Worm (Caenorhabditis elegans) whole organism, young adult: Measurements from ENCODE around the gene valv-1.
"Not testable (repeated sequence)": the region's sequence is repeated elsewhere in the genome, so short reads cannot be mapped to it uniquely, and the experiment has no call there.

ENCODE experiments used
- C17E4.6 ChIP-seq: fragments of 200-800 bp; sonication (Bioruptor generic); IDR thresholded peaks from 2 replicates; pipeline ENCODE4 v1.3.6; 2022; ENCODE audit warnings: missing genetic modification reagents, missing genetic modification characterization, missing compliant biosample characterization
- F10E7.11 ChIP-seq: sonication (generic microtip); optimal IDR thresholded peaks from 2 replicates; lab custom pipeline; 2017; ENCODE audit warnings: mild to moderate bottlenecking, missing genetic modification characterization, moderate library complexity, missing compliant biosample characterization
- F22D6.2 ChIP-seq: sonication (generic microtip); optimal IDR thresholded peaks from 2 replicates; lab custom pipeline; 2016; ENCODE audit warnings: mild to moderate bottlenecking, missing genetic modification characterization, missing compliant biosample characterization
- F33H1.4 ChIP-seq: fragments of 200-800 bp; sonication (Bioruptor generic); IDR thresholded peaks from 2 replicates; pipeline ENCODE4 v1.3.6; 2022; ENCODE audit warnings: missing genetic modification reagents, missing genetic modification characterization, missing compliant biosample characterization
- F49E8.2 ChIP-seq: sonication (generic microtip); optimal IDR thresholded peaks from 3 replicates; lab custom pipeline; 2017; ENCODE audit warnings: missing genetic modification characterization, mild to moderate bottlenecking, missing compliant biosample characterization, antibody characterized with exemption, moderate library complexity; ENCODE audit not compliant: insufficient read depth
- Y67H2A.10 ChIP-seq: fragments of 200-800 bp; sonication (Bioruptor generic); conservative IDR thresholded peaks from 2 replicates; pipeline ENCODE4 v1.3.6; 2022; ENCODE audit warnings: missing genetic modification reagents, missing genetic modification characterization, missing compliant biosample characterization
- Y79H2A.3 ChIP-seq: fragments of 200-800 bp; sonication (Bioruptor generic); conservative IDR thresholded peaks from 2 replicates; pipeline ENCODE4 v1.3.6; 2022; ENCODE audit warnings: missing genetic modification reagents, missing genetic modification characterization, missing compliant biosample characterization
- Y95B8A.8 ChIP-seq: fragments of 200-800 bp; sonication (Bioruptor generic); IDR thresholded peaks from 2 replicates; pipeline ENCODE4 v1.3.6; 2022; ENCODE audit warnings: missing genetic modification reagents, missing genetic modification characterization, missing compliant biosample characterization
- ama-1 ChIP-seq, 3 experiments: fragments of 150-350 bp in 1 of 3; sonication (generic microtip) in 2 of 3; optimal IDR thresholded peaks; 2 replicates each; lab custom pipeline; 2014 to 2018; ENCODE audit warnings: missing biosample characterization in 2 of 3, missing genetic modification characterization in 2 of 3, missing genetic modification reagents in 2 of 3
- atf-7 ChIP-seq: sonication (generic microtip); optimal IDR thresholded peaks from 2 replicates; lab custom pipeline; 2017; ENCODE audit warnings: mild to moderate bottlenecking, missing genetic modification characterization, missing compliant biosample characterization
- attf-6 ChIP-seq: fragments of 200-800 bp; sonication (Bioruptor generic); IDR thresholded peaks from 2 replicates; pipeline ENCODE4 v1.3.6; 2022; ENCODE audit warnings: missing genetic modification reagents, missing genetic modification characterization, missing compliant biosample characterization
- bed-2 ChIP-seq: fragments of 200-800 bp; sonication (Bioruptor generic); IDR thresholded peaks from 2 replicates; pipeline ENCODE4 v1.3.6; 2022; ENCODE audit warnings: missing genetic modification reagents, missing genetic modification characterization, missing compliant biosample characterization
- cebp-1 ChIP-seq, 2 experiments: fragments of 200-800 bp in 1 of 2; sonication (Bioruptor generic) in 1 of 2; sonication (generic microtip) in 1 of 2; IDR thresholded peaks in 1 of 2; optimal IDR thresholded peaks in 1 of 2; 2 replicates each; pipeline versions ENCODE4 v1.3.6 to Lab custom; 2017 to 2022; ENCODE audit warnings: missing compliant biosample characterization in 2 of 2, missing genetic modification characterization in 2 of 2, mild to moderate bottlenecking in 1 of 2, missing genetic modification reagents in 1 of 2, moderate library complexity in 1 of 2
- ceh-100 ChIP-seq: fragments of 200-800 bp; sonication (Bioruptor generic); IDR thresholded peaks from 2 replicates; pipeline ENCODE4 v1.3.6; 2022; ENCODE audit warnings: missing genetic modification reagents, missing genetic modification characterization, missing compliant biosample characterization
- ceh-79 ChIP-seq: sonication (generic microtip); optimal IDR thresholded peaks from 2 replicates; lab custom pipeline; 2017; ENCODE audit warnings: mild to moderate bottlenecking, missing genetic modification characterization, missing compliant biosample characterization
- dpff-1 ChIP-seq: sonication (generic microtip); optimal IDR thresholded peaks from 2 replicates; lab custom pipeline; 2017; ENCODE audit warnings: mild to moderate bottlenecking, missing genetic modification characterization, missing compliant biosample characterization
- dpl-1 ChIP-seq: fragments of 150-350 bp; optimal IDR thresholded peaks from 2 replicates; lab custom pipeline; 2014; ENCODE audit warnings: missing biosample characterization, missing genetic modification reagents, missing genetic modification characterization
- egl-44 ChIP-seq: fragments of 200-800 bp; sonication (Bioruptor generic); IDR thresholded peaks from 2 replicates; pipeline ENCODE4 v1.3.6; 2022; ENCODE audit warnings: missing genetic modification reagents, missing genetic modification characterization, missing compliant biosample characterization
- egrh-3 ChIP-seq: fragments of 200-800 bp; sonication (Bioruptor generic); IDR thresholded peaks from 2 replicates; pipeline ENCODE4 v1.3.6; 2022; ENCODE audit warnings: missing genetic modification reagents, missing genetic modification characterization, missing compliant biosample characterization
- him-1 ChIP-seq: sonication (generic microtip); optimal IDR thresholded peaks from 2 replicates; lab custom pipeline; 2016; ENCODE audit warnings: missing genotype, missing genetic modification reagents, missing genetic modification characterization, missing compliant biosample characterization
- hlh-26 ChIP-seq: fragments of 200-800 bp; sonication (Bioruptor generic); conservative IDR thresholded peaks from 2 replicates; pipeline ENCODE4 v1.3.6; 2022; ENCODE audit warnings: missing genetic modification reagents, missing genetic modification characterization, missing compliant biosample characterization
- hrde-1 ChIP-seq: sonication (generic microtip); optimal IDR thresholded peaks from 2 replicates; lab custom pipeline; 2016; ENCODE audit warnings: missing genetic modification characterization, mild to moderate bottlenecking, missing compliant biosample characterization, moderate library complexity, missing genotype, missing genetic modification reagents, borderline replicate concordance
- let-607 ChIP-seq, 2 experiments: fragments of 200-800 bp in 1 of 2; sonication (Bioruptor generic) in 1 of 2; sonication (generic microtip) in 1 of 2; optimal IDR thresholded peaks; 2 replicates each; lab custom pipeline; 2016 to 2018; ENCODE audit warnings: mild to moderate bottlenecking in 2 of 2, missing compliant biosample characterization in 2 of 2, missing genetic modification characterization in 2 of 2, moderate library complexity in 2 of 2, missing genotype in 1 of 2
- lin-26 ChIP-seq: fragments of 200-800 bp; sonication (Bioruptor generic); IDR thresholded peaks from 2 replicates; pipeline ENCODE4 v1.3.6; 2022; ENCODE audit warnings: missing genetic modification reagents, missing genetic modification characterization, missing compliant biosample characterization
- lin-40 ChIP-seq: sonication (generic microtip); optimal IDR thresholded peaks from 2 replicates; lab custom pipeline; 2016; ENCODE audit warnings: missing genetic modification characterization, mild to moderate bottlenecking, missing compliant biosample characterization, missing genotype, missing genetic modification reagents
- lsy-27 ChIP-seq: sonication (generic microtip); optimal IDR thresholded peaks from 2 replicates; lab custom pipeline; 2017; ENCODE audit warnings: missing genetic modification characterization, mild to moderate bottlenecking, missing compliant biosample characterization, antibody characterized with exemption, missing genotype, borderline replicate concordance; ENCODE audit not compliant: insufficient read depth
- nfya-1 ChIP-seq: sonication (generic microtip); optimal IDR thresholded peaks from 2 replicates; lab custom pipeline; 2017; ENCODE audit warnings: antibody characterized with exemption, missing compliant biosample characterization, missing genetic modification characterization, borderline replicate concordance; ENCODE audit not compliant: insufficient read depth
- nhr-80 ChIP-seq: sonication (generic microtip); optimal IDR thresholded peaks from 2 replicates; lab custom pipeline; 2016; ENCODE audit warnings: missing genetic modification characterization, missing compliant biosample characterization
- rcor-1 ChIP-seq: fragments of 200-800 bp; sonication (Bioruptor generic); IDR thresholded peaks from 2 replicates; pipeline ENCODE4 v1.3.6; 2022; ENCODE audit warnings: missing genetic modification reagents, missing genetic modification characterization, missing compliant biosample characterization
- rec-8 ChIP-seq, 2 experiments: sonication (generic microtip); optimal IDR thresholded peaks; 2 replicates each; lab custom pipeline; 2016; ENCODE audit warnings: mild to moderate bottlenecking in 2 of 2, missing genetic modification characterization in 2 of 2, missing genetic modification reagents in 2 of 2, missing genotype in 2 of 2, missing biosample characterization in 1 of 2, missing compliant biosample characterization in 1 of 2, moderate library complexity in 1 of 2
- rpc-1 ChIP-seq, 2 experiments: fragments of 150-350 bp in 1 of 2; sonication (generic microtip) in 1 of 2; optimal IDR thresholded peaks; 2 replicates each; lab custom pipeline; 2014 to 2018; ENCODE audit warnings: missing biosample characterization in 1 of 2, missing genetic modification characterization in 1 of 2, missing genetic modification reagents in 1 of 2, missing genotype in 1 of 2
- sea-2 ChIP-seq: fragments of 200-800 bp; sonication (Bioruptor generic); IDR thresholded peaks from 2 replicates; pipeline ENCODE4 v1.3.6; 2022; ENCODE audit warnings: missing genetic modification characterization, missing compliant biosample characterization
- snpc-1.1 ChIP-seq: sonication (generic microtip); optimal IDR thresholded peaks from 2 replicates; lab custom pipeline; 2017; ENCODE audit warnings: missing genetic modification characterization, mild to moderate bottlenecking, missing compliant biosample characterization, antibody characterized with exemption, moderate library complexity, missing genotype, missing genetic modification reagents; ENCODE audit not compliant: insufficient read depth
- snpc-1.3 ChIP-seq: sonication (generic microtip); optimal IDR thresholded peaks from 2 replicates; lab custom pipeline; 2017; ENCODE audit warnings: missing genetic modification characterization, mild to moderate bottlenecking, missing compliant biosample characterization, antibody characterized with exemption, moderate library complexity, missing genotype, missing genetic modification reagents; ENCODE audit not compliant: insufficient read depth
- snpc-4 ChIP-seq, 5 experiments: fragments of 150-350 bp in 1 of 5; sonication (generic microtip) in 4 of 5; optimal IDR thresholded peaks; 2 replicates each; lab custom pipeline; 2014 to 2018; ENCODE audit warnings: missing genetic modification characterization in 5 of 5, missing biosample characterization in 3 of 5, antibody characterized with exemption in 2 of 5, mild to moderate bottlenecking in 2 of 5, missing compliant biosample characterization in 2 of 5, missing genotype in 2 of 5, moderate library complexity in 2 of 5, missing genetic modification reagents in 1 of 5
- tbp1 ChIP-seq: fragments of 200-800 bp; sonication (Bioruptor generic); optimal IDR thresholded peaks from 2 replicates; lab custom pipeline; 2018; ENCODE audit warnings: mild to moderate bottlenecking, missing genetic modification characterization, missing compliant biosample characterization
- unc-130 ChIP-seq: sonication (generic microtip); optimal IDR thresholded peaks from 2 replicates; lab custom pipeline; 2016; ENCODE audit warnings: missing genetic modification reagents, missing genetic modification characterization, missing compliant biosample characterization
- xnd-1 ChIP-seq: sonication (generic microtip); optimal IDR thresholded peaks from 2 replicates; lab custom pipeline; 2016; ENCODE audit warnings: missing genotype, missing genetic modification reagents, missing genetic modification characterization, missing compliant biosample characterization
- zfh-2 ChIP-seq: fragments of 200-800 bp; sonication (Bioruptor generic); conservative IDR thresholded peaks from 2 replicates; pipeline ENCODE4 v1.3.6; 2022; ENCODE audit warnings: missing genetic modification reagents, missing genetic modification characterization, missing compliant biosample characterization
- ztf-25 ChIP-seq: fragments of 200-800 bp; sonication (Bioruptor generic); IDR thresholded peaks from 2 replicates; pipeline ENCODE4 v1.3.6; 2022; ENCODE audit warnings: missing genetic modification reagents, missing genetic modification characterization, missing compliant biosample characterization

valv-1 gene

DNA sequence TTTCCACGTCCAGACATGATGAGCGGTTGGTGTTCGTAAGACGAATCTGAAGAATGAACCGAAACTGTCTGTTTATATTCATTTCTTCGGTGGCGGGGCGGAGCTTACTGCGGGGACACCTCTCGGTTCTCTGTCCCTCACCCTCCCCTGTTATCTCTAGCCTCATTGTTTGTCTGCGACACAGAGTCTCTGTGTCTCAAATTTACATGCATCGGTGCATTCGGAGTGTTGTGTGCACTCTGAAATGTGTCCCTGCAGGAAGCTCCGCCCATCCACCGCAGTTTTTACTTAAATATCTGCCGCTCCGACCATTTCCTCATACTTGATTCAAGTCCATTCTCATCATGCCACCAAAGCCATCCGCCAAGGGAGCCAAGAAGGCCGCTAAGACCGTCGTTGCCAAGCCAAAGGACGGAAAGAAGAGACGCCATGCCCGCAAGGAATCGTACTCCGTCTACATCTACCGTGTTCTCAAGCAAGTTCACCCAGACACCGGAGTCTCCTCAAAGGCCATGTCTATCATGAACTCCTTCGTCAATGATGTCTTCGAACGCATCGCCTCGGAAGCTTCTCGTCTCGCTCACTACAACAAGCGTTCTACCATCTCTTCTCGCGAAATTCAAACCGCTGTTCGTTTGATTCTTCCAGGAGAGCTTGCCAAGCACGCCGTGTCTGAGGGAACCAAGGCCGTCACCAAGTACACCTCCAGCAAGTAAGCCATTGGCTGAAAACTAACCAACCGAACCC lies 41.2 kb upstream of the valv-1 start, which contains the start of the genes his-61 and his-62 (continued):
- TF ChIP-seq xnd-1 (tag; lab: Kevin White, UChicago) = no peak
- no peak for TF ChIP-seq him-1 (tag; lab: Kevin White, UChicago)
- no peak for TF ChIP-seq rpc-1 (optimal IDR thresholded peaks at IDR 0.05; lab: Kevin White, UChicago)
- no peak for TF ChIP-seq rpc-1 (tag; optimal IDR thresholded peaks at IDR 0.05; lab: Kevin White, UChicago)
- no peak for TF ChIP-seq lsy-27 (tag; lab: Kevin White, UChicago)
- no peak for TF ChIP-seq Y67H2A.10 (GFP tag; lab: Robert Waterston, UW)
- TF ChIP-seq F22D6.2 (tag; lab: Kevin White, UChicago) = no peak
- TF ChIP-seq nfya-1 (tag; lab: Kevin White, UChicago) = no peak
- peak; percentile 9; the same call in 1 of the 2 replicates for TF ChIP-seq rcor-1 (GFP tag; lab: Robert Waterston, UW)
- no peak for TF ChIP-seq ztf-25
- TF ChIP-seq Y95B8A.8 (GFP tag; lab: Robert Waterston, UW) = 0 out of 2 replicates have a peak, but pooled peaks have one; percentile 70
- TF ChIP-seq attf-6 (GFP tag; lab: Robert Waterston, UW) = peak; percentile 80; the same call in 1 of the 2 replicates
- TF ChIP-seq ceh-100 = peak; percentile 53
- no peak for TF ChIP-seq snpc-1.1 (tag; lab: Kevin White, UChicago)
- TF ChIP-seq F10E7.11 (tag; lab: Kevin White, UChicago) = no peak
- TF ChIP-seq C17E4.6 (GFP tag; lab: Robert Waterston, UW) = peak; percentile 32; the same call in 1 of the 2 replicates
- no peak for TF ChIP-seq let-607 (tag; optimal IDR thresholded peaks at IDR 0.05; lab: Kevin White, UChicago)
- TF ChIP-seq lin-40 (tag; lab: Kevin White, UChicago) = no peak
- TF ChIP-seq hlh-26 (GFP tag; lab: Robert Waterston, UW) = no peak
- no peak for TF ChIP-seq zfh-2 (GFP tag; lab: Robert Waterston, UW)
- no peak for TF ChIP-seq ceh-79 (tag; lab: Kevin White, UChicago)
- peak; percentile 73 for TF ChIP-seq nhr-80 (tag; lab: Kevin White, UChicago)
- no peak for TF ChIP-seq bed-2 (GFP tag; lab: Robert Waterston, UW)
- TF ChIP-seq tbp1 (GFP tag; lab: Kevin White, UChicago) = peak; percentile 71
- no peak for TF ChIP-seq dpff-1 (tag; lab: Kevin White, UChicago)
- TF ChIP-seq dpl-1 = no peak
- TF ChIP-seq hrde-1 = peak; percentile 20
- peak; percentile 89 for TF ChIP-seq F49E8.2
- no peak for TF ChIP-seq atf-7 (tag; lab: Kevin White, UChicago)
- TF ChIP-seq snpc-1.3 (tag; lab: Kevin White, UChicago) = no peak
- peak; percentile 10; the same call in 1 of the 2 replicates for TF ChIP-seq F33H1.4 (GFP tag; lab: Robert Waterston, UW)
- TF ChIP-seq unc-130 (GFP tag; lab: Kevin White, UChicago) = no peak

DNA sequence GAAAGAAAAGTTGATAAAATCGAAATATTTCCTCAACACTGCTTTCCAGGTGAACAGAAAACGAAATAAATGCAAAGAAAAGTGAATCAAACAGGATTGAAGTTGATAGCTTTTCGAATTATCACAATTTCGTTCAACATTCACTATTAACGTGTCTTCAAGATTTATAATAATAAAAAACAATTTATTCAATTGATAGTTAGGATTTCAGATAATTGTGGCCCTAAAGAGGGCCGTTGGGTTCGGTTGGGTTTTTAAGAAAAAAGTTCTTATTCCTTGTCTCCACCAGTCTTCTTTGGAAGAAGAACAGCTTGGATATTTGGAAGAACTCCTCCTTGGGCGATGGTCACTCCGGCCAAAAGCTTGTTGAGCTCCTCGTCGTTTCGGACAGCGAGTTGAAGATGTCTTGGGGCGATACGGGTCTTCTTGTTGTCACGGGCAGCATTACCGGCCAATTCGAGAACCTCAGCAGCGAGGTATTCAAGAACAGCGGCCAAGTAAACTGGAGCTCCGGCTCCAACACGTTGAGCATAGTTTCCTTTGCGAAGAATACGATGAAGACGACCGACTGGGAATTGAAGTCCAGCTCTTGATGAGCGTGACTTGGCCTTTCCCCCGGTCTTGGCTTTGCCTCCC lies 40.5 kb upstream of the valv-1 start:
- TF ChIP-seq egl-44 (GFP tag; lab: Robert Waterston, UW) (peak; percentile 53; the same call in 1 of the 2 replicates), rcor-1 (GFP tag; lab: Robert Waterston, UW) (peak; percentile 25; the same call in 1 of the 2 replicates), Y79H2A.3 (GFP tag; lab: Robert Waterston, UW) (peak; percentile 49; the same call in 1 of the 2 replicates), ama-1 (GFP tag; optimal IDR thresholded peaks at IDR 0.05; lab: Kevin White, UChicago) (peak; percentile 32 to 33), F49E8.2 (peak; percentile 49), hrde-1 (peak; percentile 92), snpc-4 (tag; optimal IDR thresholded peaks at IDR 0.05; lab: Kevin White, UChicago) (peak in 1 of 4 experiments; percentile 43), cebp-1 (tag; optimal IDR thresholded peaks at IDR 0.05; lab: Kevin White, UChicago) (peak; percentile 5), sea-2 (GFP tag; lab: Robert Waterston, UW) (0 out of 2 replicates have a peak, but pooled peaks have one; percentile 69), rec-8 (tag; optimal IDR thresholded peaks at IDR 0.05; lab: Kevin White, UChicago) (peak in 1 of 2 experiments; percentile 38), egrh-3 (GFP tag; lab: Robert Waterston, UW) (peak; percentile 40; the same call in 1 of the 2 replicates), snpc-1.3 (tag; lab: Kevin White, UChicago) (peak; percentile 2), lin-26 (GFP tag; lab: Robert Waterston, UW) (peak; percentile 87)
- not testable (repeated sequence) for TF ChIP-seq ama-1 (optimal IDR thresholded peaks at IDR 0.05; lab: Kevin White, UChicago); snpc-4 (GFP tag; optimal IDR thresholded peaks at IDR 0.05; lab: Kevin White, UChicago); cebp-1 (GFP tag; IDR thresholded peaks at IDR 0.05; lab: Robert Waterston, UW)
